Worm (Caenorhabditis elegans): ENCODE data around the gene Y73F4A.2.

DNA sequence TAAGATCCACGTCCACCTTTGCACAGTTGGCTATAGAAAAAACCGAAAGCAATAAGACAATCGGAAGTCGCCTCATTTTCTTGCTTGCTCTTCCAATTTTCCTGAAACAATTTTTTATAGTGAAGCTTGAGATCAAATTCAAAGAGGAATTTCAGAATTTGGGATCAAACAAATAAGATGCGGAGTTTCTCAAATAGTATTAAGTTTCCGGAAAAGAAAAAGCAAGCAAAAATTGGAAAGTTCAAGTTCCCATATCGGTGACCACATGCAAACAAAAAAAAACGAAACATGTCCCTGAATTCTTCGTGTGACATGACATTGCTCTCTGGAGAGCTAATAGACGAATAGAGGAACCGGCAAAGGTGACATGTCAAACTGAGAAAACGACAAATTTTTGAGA is 37.8 kb downstream of the Y73F4A.2 start, which contains the start of gene unc-129:
- TF ChIP-seq dpl-1 (GFP tag; optimal IDR thresholded peaks at IDR 0.05) = no peak
- TF ChIP-seq pha-4 (tag; optimal IDR thresholded peaks at IDR 0.05) = no peak
